Fruit fly (Drosophila melanogaster) S2 (cell line): ENCODE data around the gene Past1.

ENCODE experiments used
- CG8478 ChIP-seq: fragments of >200 bp; optimal IDR thresholded peaks from 2 replicates; lab custom pipeline; 2018
- CTCF ChIP-seq, 2 experiments: fragments of >200 bp; optimal IDR thresholded peaks; 2 replicates each; lab custom pipeline; 2018

- TF ChIP-seq CTCF (optimal IDR thresholded peaks at IDR 0.05; lab: Kevin White, UChicago) (no peak), CG8478 (lab: Kevin White, UChicago) (no peak)
Measured at dm6 chr3R:12716894-12717293, 19.8 kb downstream of the Past1 start.
